Worm (Caenorhabditis elegans) whole organism, midembryonic: ENCODE data around the gene kin-5.

Experiments
- T22C8.4 ChIP-seq: fragments of 200-800 bp; sonication (Bioruptor generic); IDR thresholded peaks from 2 replicates; pipeline ENCODE4 v1.3.6; 2022; ENCODE audit warnings: missing genetic modification characterization, missing compliant biosample characterization
- flt-1 ChIP-seq: fragments of 200-800 bp; sonication (Bioruptor generic); IDR thresholded peaks from 2 replicates; pipeline ENCODE4 v1.3.6; 2022; ENCODE audit warnings: missing genetic modification characterization, missing compliant biosample characterization
- klf-2 ChIP-seq: fragments of 200-800 bp; sonication (Bioruptor generic); conservative IDR thresholded peaks from 2 replicates; pipeline ENCODE4 v1.3.6; 2022; ENCODE audit warnings: missing genetic modification reagents, missing genetic modification characterization, missing compliant biosample characterization
- ref-1 ChIP-seq: fragments of 200-800 bp; sonication (Bioruptor generic); conservative IDR thresholded peaks from 2 replicates; pipeline ENCODE4 v1.3.6; 2022; ENCODE audit warnings: missing genetic modification reagents, missing genetic modification characterization, missing compliant biosample characterization
- tab-1 ChIP-seq: fragments of 200-800 bp; sonication (Bioruptor generic); IDR thresholded peaks from 2 replicates; pipeline ENCODE4 v1.3.6; 2022; ENCODE audit warnings: missing genetic modification characterization, missing compliant biosample characterization
- ztf-23 ChIP-seq: fragments of 200-800 bp; sonication (Bioruptor generic); IDR thresholded peaks from 2 replicates; pipeline ENCODE4 v1.3.6; 2022; ENCODE audit warnings: missing genetic modification reagents, missing genetic modification characterization, missing compliant biosample characterization
- ztf-29 ChIP-seq: fragments of 200-800 bp; sonication (Bioruptor generic); IDR thresholded peaks from 2 replicates; pipeline ENCODE4 v1.3.6; 2022; ENCODE audit warnings: missing genetic modification reagents, missing genetic modification characterization, missing compliant biosample characterization

DNA sequence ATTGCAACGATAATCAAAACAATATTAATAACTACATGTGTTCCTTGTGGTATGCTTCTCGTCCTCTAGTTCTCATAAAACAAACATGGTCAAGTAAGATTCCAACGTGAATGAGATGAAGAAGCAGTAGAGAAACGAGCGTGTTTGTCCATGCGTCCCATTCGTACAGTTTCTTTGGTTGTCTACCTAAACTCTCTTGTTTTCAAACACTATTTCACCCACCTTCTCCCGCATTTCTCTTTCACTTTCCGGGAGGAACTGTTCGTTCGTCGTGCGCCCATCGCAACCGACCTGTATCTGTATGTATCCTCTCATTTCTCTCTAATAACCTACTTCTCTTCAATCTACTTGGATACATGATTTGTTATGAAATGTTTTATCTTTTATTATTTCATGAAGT is 38.8 kb upstream of the kin-5 start:
- no peak for TF ChIP-seq ztf-23 (GFP tag; lab: Robert Waterston, UW)
- TF ChIP-seq ref-1 (GFP tag; lab: Robert Waterston, UW): no peak
- TF ChIP-seq T22C8.4 (GFP tag; lab: Robert Waterston, UW): no peak
- TF ChIP-seq klf-2 (GFP tag; lab: Robert Waterston, UW): no peak
- TF ChIP-seq ztf-29: no peak
- TF ChIP-seq tab-1 (GFP tag; lab: Robert Waterston, UW): no peak
- no peak for TF ChIP-seq flt-1 (GFP tag; lab: Robert Waterston, UW)
